Worm (Caenorhabditis elegans): ENCODE measurements around the gene Y43F8B.17.

Gene Y43F8B.17

DNA sequence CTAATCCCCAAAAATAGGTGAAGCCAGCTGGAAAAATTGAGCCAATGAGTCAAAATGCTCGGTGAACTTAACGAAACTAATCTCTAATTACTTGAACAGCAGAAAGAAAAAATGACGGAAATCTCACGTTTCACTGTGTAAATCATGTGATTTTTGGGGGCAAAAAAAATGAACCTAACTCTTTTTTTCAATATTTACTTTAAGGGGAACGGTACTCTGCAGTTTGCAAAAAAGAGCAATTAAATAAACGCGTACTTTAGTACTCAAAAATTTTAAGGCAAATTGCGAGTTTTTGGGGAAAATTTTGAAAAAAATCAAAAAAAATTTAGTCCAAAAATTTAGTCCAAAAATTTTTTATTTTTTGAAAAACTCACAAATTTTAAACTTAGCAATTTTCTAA is 46.5 kb downstream of the Y43F8B.17 start:
- TF ChIP-seq dao-5 (tag; optimal IDR thresholded peaks at IDR 0.05): no peak
- no peak for TF ChIP-seq W03F9.2 (tag; optimal IDR thresholded peaks at IDR 0.05)
- no peak for TF ChIP-seq him-1 (tag; optimal IDR thresholded peaks at IDR 0.05)

DNA sequence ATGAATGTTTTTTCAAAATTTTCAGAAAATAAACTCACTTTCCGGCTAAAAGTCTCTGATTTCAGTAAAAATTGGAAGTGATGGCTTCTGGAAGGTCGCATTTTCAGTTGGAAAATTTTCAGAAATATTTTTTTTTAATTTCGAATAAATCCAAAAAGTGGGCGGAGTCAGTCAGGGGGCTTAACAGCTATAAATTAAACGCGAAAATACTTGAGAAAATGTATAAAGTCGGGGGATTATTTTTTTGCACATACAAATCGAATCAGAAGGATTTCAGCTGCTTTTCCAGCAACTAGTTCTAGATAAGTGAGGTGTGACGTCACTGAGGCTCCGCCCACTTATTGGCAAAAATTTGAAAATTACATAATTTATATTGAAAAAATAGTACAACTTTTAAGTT is 48.5 kb downstream of the Y43F8B.17 start, which contains the start of gene Y43F8B.2:
Gene Y43F8B.2 (minus strand): TSS at position 101 of the 400 bp plus-strand sequence.
- TF ChIP-seq W03F9.2 (tag; optimal IDR thresholded peaks at IDR 0.05) (no peak), dao-5 (tag; optimal IDR thresholded peaks at IDR 0.05) (no peak), him-1 (tag; optimal IDR thresholded peaks at IDR 0.05) (no peak)

DNA sequence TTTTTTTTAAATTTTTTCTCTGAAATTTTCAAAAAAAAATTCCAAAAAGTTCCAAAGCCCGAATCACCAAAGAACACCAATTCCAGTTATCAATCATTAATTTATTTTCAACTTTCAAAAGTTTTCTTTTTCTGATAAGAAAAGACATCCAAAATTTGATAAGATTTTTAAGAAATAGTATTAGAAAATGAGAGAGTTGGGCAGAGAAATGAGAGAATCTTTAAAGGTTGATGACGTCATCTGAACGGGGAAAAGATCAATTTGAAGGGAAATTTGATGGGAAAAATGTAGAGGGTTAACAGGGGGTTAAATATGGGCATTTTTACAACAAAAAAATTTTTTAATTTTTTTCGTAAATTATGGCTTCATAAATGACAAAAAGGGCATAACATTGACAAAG is 49.0 kb downstream of the Y43F8B.17 start:
- TF ChIP-seq W03F9.2 (tag; optimal IDR thresholded peaks at IDR 0.05) (peak; percentile 3), dao-5 (tag; optimal IDR thresholded peaks at IDR 0.05) (no peak)

Data from whole organism, L4/young adult.